Worm (Caenorhabditis elegans) whole organism, L4 larva: ENCODE data around the gene Y43F8B.20.

ENCODE experiments used
- D1046.2 ChIP-seq: fragments of 200-800 bp; sonication (Bioruptor generic); IDR thresholded peaks from 2 replicates; pipeline ENCODE4 v1.3.6; 2022; ENCODE audit warnings: missing genetic modification characterization, missing compliant biosample characterization
- F10B5.3 ChIP-seq: sonication (generic microtip); optimal IDR thresholded peaks from 2 replicates; lab custom pipeline; 2016; ENCODE audit warnings: mild to moderate bottlenecking, missing genetic modification characterization, missing compliant biosample characterization
- F26F4.8 ChIP-seq: fragments of 200-800 bp; sonication (Bioruptor generic); conservative IDR thresholded peaks from 2 replicates; pipeline ENCODE4 v1.3.6; 2022; ENCODE audit warnings: missing genetic modification characterization, missing compliant biosample characterization
- F37D6.2 ChIP-seq: sonication (generic microtip); optimal IDR thresholded peaks from 2 replicates; lab custom pipeline; 2016; ENCODE audit warnings: mild to moderate bottlenecking, missing genetic modification characterization, missing compliant biosample characterization
- F44E2.7 ChIP-seq: fragments of 200-800 bp; sonication (Bioruptor generic); IDR thresholded peaks from 2 replicates; pipeline ENCODE4 v2.1.2; 2022; ENCODE audit warnings: missing genetic modification characterization, missing compliant biosample characterization
- R02D3.7 ChIP-seq: fragments of 150-350 bp; sonication (generic microtip); optimal IDR thresholded peaks from 3 replicates; lab custom pipeline; 2014; ENCODE audit warnings: missing biosample characterization, missing genetic modification characterization
- Y75B8A.6 ChIP-seq: fragments of 200-800 bp; sonication (Bioruptor generic); IDR thresholded peaks from 2 replicates; pipeline ENCODE4 v1.3.6; 2022; ENCODE audit warnings: missing genetic modification reagents, missing genetic modification characterization, missing compliant biosample characterization
- ZK337.2 ChIP-seq: fragments of 200-800 bp; sonication (Bioruptor generic); IDR thresholded peaks from 2 replicates; pipeline ENCODE4 v1.3.6; 2022; ENCODE audit warnings: missing genetic modification reagents, missing genetic modification characterization, missing compliant biosample characterization
- aha-1 ChIP-seq: fragments of 150-350 bp; peaks from one replicate; lab custom pipeline; 2014; ENCODE audit warnings: missing biosample characterization, missing genetic modification characterization
- ama-1 ChIP-seq: fragments of 150-350 bp; optimal IDR thresholded peaks from 2 replicates; lab custom pipeline; 2014; ENCODE audit warnings: inconsistent platforms, mixed read lengths
- ceh-20 ChIP-seq: fragments of 200-800 bp; sonication (Bioruptor generic); IDR thresholded peaks from 2 replicates; pipeline ENCODE4 v1.3.6; 2022; ENCODE audit warnings: missing genetic modification reagents, missing genetic modification characterization, missing compliant biosample characterization
- ceh-32 ChIP-seq: sonication (generic microtip); optimal IDR thresholded peaks from 2 replicates; lab custom pipeline; 2016; ENCODE audit warnings: mild to moderate bottlenecking, missing genetic modification characterization, missing compliant biosample characterization; ENCODE audit not compliant: poor library complexity
- ceh-62 ChIP-seq: sonication (generic microtip); optimal IDR thresholded peaks from 2 replicates; lab custom pipeline; 2017; ENCODE audit warnings: missing biosample characterization, missing genetic modification characterization
- ceh-82 ChIP-seq: sonication (generic microtip); optimal IDR thresholded peaks from 2 replicates; lab custom pipeline; 2017; ENCODE audit warnings: missing biosample characterization, missing genetic modification characterization
- ces-1 ChIP-seq: fragments of 150-350 bp; sonication (generic microtip); optimal IDR thresholded peaks from 4 replicates; lab custom pipeline; 2014; ENCODE audit warnings: missing biosample characterization, missing genetic modification reagents, missing genetic modification characterization
- ctbp-1 ChIP-seq: fragments of 200-800 bp; sonication (Bioruptor generic); IDR thresholded peaks from 2 replicates; pipeline ENCODE4 v1.3.6; 2022; ENCODE audit warnings: missing genetic modification reagents, missing genetic modification characterization, missing compliant biosample characterization
- daf-12 ChIP-seq: fragments of 150-350 bp; optimal IDR thresholded peaks from 2 replicates; lab custom pipeline; 2014; ENCODE audit warnings: missing biosample characterization, missing genetic modification reagents, missing genetic modification characterization
- daf-16 ChIP-seq, 3 experiments: sonication (generic microtip); optimal IDR thresholded peaks; 2 replicates each; lab custom pipeline; 2016 to 2017; ENCODE audit warnings: missing genetic modification characterization in 3 of 3, missing genetic modification reagents in 3 of 3, mild to moderate bottlenecking in 2 of 3, missing compliant biosample characterization in 2 of 3, missing biosample characterization in 1 of 3, moderate library complexity in 1 of 3
- daf-8 ChIP-seq: fragments of 200-800 bp; sonication (Bioruptor generic); IDR thresholded peaks from 2 replicates; pipeline ENCODE4 v1.3.6; 2022; ENCODE audit warnings: missing genetic modification characterization, missing compliant biosample characterization
- hlh-11 ChIP-seq: fragments of 200-800 bp; sonication (Bioruptor generic); optimal IDR thresholded peaks from 2 replicates; lab custom pipeline; 2018; ENCODE audit warnings: mild to moderate bottlenecking, missing genetic modification characterization, missing compliant biosample characterization
- jun-1 ChIP-seq: fragments of 150-350 bp; optimal IDR thresholded peaks from 2 replicates; lab custom pipeline; 2014; ENCODE audit warnings: missing biosample characterization, missing genetic modification reagents, missing genetic modification characterization
- lim-7 ChIP-seq: fragments of 200-800 bp; sonication (Bioruptor generic); IDR thresholded peaks from 2 replicates; pipeline ENCODE4 v1.3.6; 2022; ENCODE audit warnings: missing genetic modification characterization, missing compliant biosample characterization
- lin-13 ChIP-seq: fragments of 150-350 bp; optimal IDR thresholded peaks from 2 replicates; lab custom pipeline; 2014; ENCODE audit warnings: missing biosample characterization, missing genetic modification reagents, missing genetic modification characterization
- lin-29 ChIP-seq: fragments of 200-800 bp; sonication (Bioruptor generic); IDR thresholded peaks from 2 replicates; pipeline ENCODE4 v1.3.6; 2022; ENCODE audit warnings: missing genetic modification reagents, missing genetic modification characterization, missing compliant biosample characterization
- lin-39 ChIP-seq: fragments of 150-350 bp; optimal IDR thresholded peaks from 2 replicates; lab custom pipeline; 2014; ENCODE audit warnings: missing biosample characterization, missing genetic modification reagents, missing genetic modification characterization
- lsy-2 ChIP-seq, 2 experiments: fragments of 150-350 bp in 1 of 2; sonication (generic microtip) in 1 of 2; optimal IDR thresholded peaks; 2 replicates each; lab custom pipeline; 2014 to 2017; ENCODE audit warnings: missing biosample characterization in 2 of 2, missing genetic modification characterization in 2 of 2
- madf-9 ChIP-seq: fragments of 200-800 bp; sonication (Bioruptor generic); conservative IDR thresholded peaks from 2 replicates; pipeline ENCODE4 v1.3.6; 2022; ENCODE audit warnings: missing genetic modification reagents, missing genetic modification characterization, missing compliant biosample characterization
- mdl-1 ChIP-seq, 2 experiments: fragments of 150-350 bp in 1 of 2; sonication (generic microtip) in 1 of 2; optimal IDR thresholded peaks; 2 replicates each; lab custom pipeline; 2014 to 2017; ENCODE audit warnings: missing biosample characterization in 2 of 2, missing genetic modification characterization in 2 of 2
- mxl-2 ChIP-seq: fragments of 200-800 bp; sonication (Bioruptor generic); conservative IDR thresholded peaks from 2 replicates; pipeline ENCODE4 v1.3.6; 2022; ENCODE audit warnings: missing genetic modification reagents, missing genetic modification characterization, missing compliant biosample characterization
- nhr-11 ChIP-seq: fragments of 150-350 bp; optimal IDR thresholded peaks from 2 replicates; lab custom pipeline; 2014; ENCODE audit warnings: missing biosample characterization, missing genetic modification characterization
- nhr-111 ChIP-seq: fragments of 200-800 bp; sonication (Bioruptor generic); optimal IDR thresholded peaks from 2 replicates; lab custom pipeline; 2018; ENCODE audit warnings: mild to moderate bottlenecking, missing genetic modification characterization, missing compliant biosample characterization
- nhr-76 ChIP-seq: fragments of 150-350 bp; optimal IDR thresholded peaks from 2 replicates; lab custom pipeline; 2014; ENCODE audit warnings: missing biosample characterization, missing genetic modification characterization
- nhr-77 ChIP-seq: fragments of 150-350 bp; optimal IDR thresholded peaks from 2 replicates; lab custom pipeline; 2014; ENCODE audit warnings: missing biosample characterization, missing genetic modification characterization
- pqm-1 ChIP-seq: sonication (generic microtip); optimal IDR thresholded peaks from 2 replicates; lab custom pipeline; 2017; ENCODE audit warnings: missing biosample characterization, missing genetic modification characterization
- saeg-2 ChIP-seq: fragments of 200-800 bp; sonication (Bioruptor generic); IDR thresholded peaks from 2 replicates; pipeline ENCODE4 v1.3.6; 2022; ENCODE audit warnings: missing genetic modification reagents, missing genetic modification characterization, missing compliant biosample characterization
- snpc-4 ChIP-seq: fragments of 150-350 bp; optimal IDR thresholded peaks from 2 replicates; lab custom pipeline; 2014; ENCODE audit warnings: missing biosample characterization, missing genetic modification characterization
- spr-1 ChIP-seq: sonication (generic microtip); optimal IDR thresholded peaks from 2 replicates; lab custom pipeline; 2016; ENCODE audit warnings: mild to moderate bottlenecking, missing genetic modification characterization, missing compliant biosample characterization
- spr-3 ChIP-seq: fragments of 200-800 bp; sonication (Bioruptor generic); optimal IDR thresholded peaks from 2 replicates; lab custom pipeline; 2018; ENCODE audit warnings: mild to moderate bottlenecking, missing genetic modification characterization, missing compliant biosample characterization
- tag-97 ChIP-seq: fragments of 200-800 bp; sonication (Bioruptor generic); IDR thresholded peaks from 2 replicates; pipeline ENCODE4 v1.3.6; 2022; ENCODE audit warnings: missing genetic modification characterization, missing compliant biosample characterization
- tra-1 ChIP-seq: fragments of 200-800 bp; sonication (Bioruptor generic); IDR thresholded peaks from 2 replicates; pipeline ENCODE4 v1.3.6; 2022; ENCODE audit warnings: missing genetic modification reagents, missing genetic modification characterization, missing compliant biosample characterization
- unc-130 ChIP-seq: sonication (generic microtip); optimal IDR thresholded peaks from 2 replicates; lab custom pipeline; 2016; ENCODE audit warnings: missing genetic modification reagents, missing genetic modification characterization, missing compliant biosample characterization
- unc-39 ChIP-seq: sonication (generic microtip); optimal IDR thresholded peaks from 2 replicates; lab custom pipeline; 2017; ENCODE audit warnings: missing biosample characterization, missing genetic modification characterization
- unc-62 ChIP-seq, 3 experiments: fragments of 150-350 bp in 1 of 3; sonication (generic microtip); optimal IDR thresholded peaks in 2 of 3; peaks in 1 of 3; 1 replicate in 1 of 3; 2 replicates in 2 of 3; lab custom pipeline; 2014 to 2017; ENCODE audit warnings: missing biosample characterization in 3 of 3, missing genetic modification characterization in 3 of 3, missing genetic modification reagents in 3 of 3, missing genotype in 1 of 3
- vab-7 ChIP-seq: fragments of 200-800 bp; sonication (Bioruptor generic); IDR thresholded peaks from 2 replicates; pipeline ENCODE4 v1.3.6; 2022; ENCODE audit warnings: missing genetic modification reagents, missing genetic modification characterization, missing compliant biosample characterization
- zag-1 ChIP-seq: fragments of 150-350 bp; optimal IDR thresholded peaks from 2 replicates; lab custom pipeline; 2014; ENCODE audit warnings: missing biosample characterization, missing genetic modification characterization
- zfp-2 ChIP-seq: sonication (generic microtip); optimal IDR thresholded peaks from 2 replicates; lab custom pipeline; 2016; ENCODE audit warnings: mild to moderate bottlenecking, missing genetic modification characterization, missing compliant biosample characterization
- zip-11 ChIP-seq: fragments of 200-800 bp; sonication (Bioruptor generic); IDR thresholded peaks from 2 replicates; pipeline ENCODE4 v1.3.6; 2022; ENCODE audit warnings: missing genetic modification characterization, missing compliant biosample characterization
- zip-2 ChIP-seq: fragments of 150-350 bp; optimal IDR thresholded peaks from 2 replicates; lab custom pipeline; 2014; ENCODE audit warnings: missing biosample characterization, missing genetic modification characterization
- ztf-7 ChIP-seq: fragments of 150-350 bp; optimal IDR thresholded peaks from 2 replicates; lab custom pipeline; 2014; ENCODE audit warnings: missing biosample characterization, missing genetic modification characterization

Gene Y43F8B.20

DNA sequence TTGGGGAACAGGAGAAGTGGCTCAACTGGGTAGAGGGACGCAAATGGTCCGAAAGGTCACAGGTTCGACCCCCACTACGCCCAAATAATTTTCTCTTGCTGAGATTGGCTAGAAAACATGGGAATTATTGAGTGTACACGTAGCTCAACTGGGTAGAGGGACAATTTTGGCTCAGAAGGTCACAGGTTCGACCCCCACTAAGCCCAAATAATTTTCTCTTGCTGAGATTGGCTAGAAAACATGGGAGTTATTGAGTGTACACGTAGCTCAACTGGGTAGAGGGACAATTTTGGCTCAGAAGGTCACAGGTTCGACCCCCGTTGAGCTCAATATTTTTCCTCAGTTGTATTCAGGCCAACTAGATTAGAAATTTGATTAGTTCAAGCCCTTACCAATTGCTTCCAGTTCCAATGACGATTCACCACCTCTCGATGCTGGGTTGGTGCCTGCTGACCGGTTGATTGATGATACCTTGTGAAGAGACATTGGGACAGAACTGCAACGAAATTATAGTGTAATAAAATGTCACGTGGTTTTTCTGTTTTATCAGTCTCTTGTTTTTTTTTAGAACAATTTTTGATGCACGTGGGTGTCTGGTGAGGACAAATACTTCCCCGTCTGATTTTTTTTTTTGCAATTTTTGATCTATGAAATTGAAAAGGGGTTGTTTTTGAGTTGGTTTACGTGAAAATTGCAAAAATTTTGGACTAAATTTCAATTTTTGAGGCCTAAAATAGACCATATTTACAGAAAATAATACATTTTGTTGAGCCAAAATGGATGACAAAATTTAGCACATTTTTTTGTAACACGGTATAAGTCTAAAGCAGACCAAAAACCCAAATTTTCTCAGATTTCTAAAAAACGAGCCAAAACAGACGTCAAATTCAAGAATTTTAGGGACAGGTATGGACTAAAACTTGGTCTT, 28.0 kb downstream of the Y43F8B.20 start (continued):
- no peak for TF ChIP-seq Y75B8A.6
- TF ChIP-seq lin-39 (tag; lab: Kevin White, UChicago) = no peak
- TF ChIP-seq zag-1 (tag; lab: Kevin White, UChicago) = no peak
- peak; percentile 70 for TF ChIP-seq ceh-20 (GFP tag; lab: Robert Waterston, UW)
- TF ChIP-seq ctbp-1 (GFP tag; lab: Robert Waterston, UW) = 0 out of 2 replicates have a peak, but pooled peaks have one; percentile 45
- peak; percentile 43 for TF ChIP-seq hlh-11 (tag; lab: Kevin White, UChicago)
- TF ChIP-seq lim-7 (GFP tag; lab: Robert Waterston, UW) = 0 out of 2 replicates have a peak, but pooled peaks have one; percentile 40
- TF ChIP-seq unc-130 (GFP tag; lab: Kevin White, UChicago) = no peak
- TF ChIP-seq pqm-1 = no peak
- TF ChIP-seq saeg-2 = peak; percentile 41; the same call in 1 of the 2 replicates
- TF ChIP-seq ces-1 = no peak
- TF ChIP-seq unc-39 (tag; lab: Kevin White, UChicago) = no peak
- no peak for TF ChIP-seq tag-97
- no peak for TF ChIP-seq nhr-76 (tag; lab: Kevin White, UChicago)
- peak; percentile 46 to 76 for TF ChIP-seq mdl-1 (tag; optimal IDR thresholded peaks at IDR 0.05; lab: Kevin White, UChicago)
- TF ChIP-seq unc-62 (GFP tag; optimal IDR thresholded peaks at IDR 0.05 in 1 of 2; lab: Kevin White, UChicago) = peak in 1 of 2 experiments; percentile 93
- TF ChIP-seq unc-62 (tag; optimal IDR thresholded peaks at IDR 0.05; lab: Kevin White, UChicago) = no peak
- no peak for TF ChIP-seq nhr-11 (tag; lab: Kevin White, UChicago)
- 0 out of 2 replicates have a peak, but pooled peaks have one; percentile 4 for TF ChIP-seq vab-7 (GFP tag; lab: Robert Waterston, UW)
- TF ChIP-seq spr-1 = peak; percentile 42
- TF ChIP-seq lsy-2 (tag; optimal IDR thresholded peaks at IDR 0.05; lab: Kevin White, UChicago) = peak in 1 of 2 experiments; percentile 32
- no peak for TF ChIP-seq D1046.2
- TF ChIP-seq zfp-2 (tag; lab: Kevin White, UChicago) = no peak
- TF ChIP-seq tra-1 = no peak
- TF ChIP-seq snpc-4 (tag; lab: Kevin White, UChicago) = no peak
- TF ChIP-seq aha-1 (tag; lab: Kevin White, UChicago) = peak; percentile 94
- TF ChIP-seq ceh-82 (tag; lab: Kevin White, UChicago) = no peak
- TF ChIP-seq lin-13 = no peak
- no peak for TF ChIP-seq zip-2 (tag; lab: Kevin White, UChicago)
- TF ChIP-seq ama-1 (lab: Kevin White, UChicago) = no peak
- no peak for TF ChIP-seq R02D3.7
- no peak for TF ChIP-seq zip-11
- TF ChIP-seq daf-8 = no peak
- TF ChIP-seq ceh-62 (tag; lab: Kevin White, UChicago) = no peak
- TF ChIP-seq lin-29 (GFP tag; lab: Robert Waterston, UW) = no peak; the same call in 1 of the 2 replicates
- TF ChIP-seq daf-16 (GFP tag; optimal IDR thresholded peaks at IDR 0.05; lab: Kevin White, UChicago) = no peak
- peak; percentile 23 for TF ChIP-seq daf-16 (tag; optimal IDR thresholded peaks at IDR 0.05; lab: Kevin White, UChicago)
- no peak for TF ChIP-seq F44E2.7 (GFP tag; lab: Robert Waterston, UW)
- no peak for TF ChIP-seq nhr-111 (GFP tag; lab: Kevin White, UChicago)
- TF ChIP-seq F10B5.3 (tag; lab: Kevin White, UChicago) = no peak
- TF ChIP-seq nhr-77 (tag; lab: Kevin White, UChicago) = no peak
- no peak for TF ChIP-seq ZK337.2
- TF ChIP-seq daf-12 (tag; lab: Kevin White, UChicago) = no peak
- TF ChIP-seq F37D6.2 = no peak
- TF ChIP-seq ztf-7 (tag; lab: Kevin White, UChicago) = no peak
- 0 out of 2 replicates have a peak, but pooled peaks have one; percentile 2 for TF ChIP-seq F26F4.8 (GFP tag; lab: Robert Waterston, UW)
- no peak for TF ChIP-seq spr-3 (GFP tag; lab: Kevin White, UChicago)
- TF ChIP-seq madf-9 = peak; percentile 55; the same call in 1 of the 2 replicates
- TF ChIP-seq jun-1 (tag; lab: Kevin White, UChicago) = no peak
- no peak for TF ChIP-seq ceh-32 (tag; lab: Kevin White, UChicago)
- TF ChIP-seq mxl-2 (GFP tag; lab: Robert Waterston, UW) = no peak
